Worm (Caenorhabditis elegans) whole organism, L1 larva: Measurements from ENCODE around the gene cal-2.
A peak's percentile ranks its signal among the peaks of the same experiment; 100 is the strongest.

Experiments
- C16A3.4 ChIP-seq: fragments of 150-350 bp; optimal IDR thresholded peaks from 2 replicates; lab custom pipeline; 2014; ENCODE audit warnings: missing biosample characterization, missing genetic modification characterization
- alr-1 ChIP-seq: fragments of 200-800 bp; sonication (Bioruptor generic); optimal IDR thresholded peaks from 2 replicates; lab custom pipeline; 2018; ENCODE audit warnings: borderline replicate concordance, mild to moderate bottlenecking, missing genetic modification characterization, missing compliant biosample characterization
- aly-2 ChIP-seq: fragments of 150-350 bp; optimal IDR thresholded peaks from 2 replicates; lab custom pipeline; 2014; ENCODE audit warnings: missing biosample characterization, missing genetic modification characterization
- egl-27 ChIP-seq, 2 experiments: fragments of 150-350 bp in 1 of 2; sonication (generic microtip); optimal IDR thresholded peaks; 3 replicates each; lab custom pipeline; 2017 to 2018; ENCODE audit warnings: missing biosample characterization in 2 of 2, missing genetic modification characterization in 2 of 2, missing genetic modification reagents in 2 of 2
- fkh-10 ChIP-seq: sonication (generic microtip); optimal IDR thresholded peaks from 2 replicates; lab custom pipeline; 2017; ENCODE audit warnings: missing biosample characterization, missing genetic modification reagents, missing genetic modification characterization
- lsy-2 ChIP-seq, 2 experiments: fragments of 150-350 bp; optimal IDR thresholded peaks; 2 replicates each; lab custom pipeline; 2014; ENCODE audit warnings: missing biosample characterization in 2 of 2, missing genetic modification characterization in 2 of 2
- mdl-1 ChIP-seq, 2 experiments: fragments of 150-350 bp; optimal IDR thresholded peaks; 2 replicates each; lab custom pipeline; 2014 to 2017; ENCODE audit warnings: missing biosample characterization in 2 of 2, missing genetic modification characterization in 2 of 2, inconsistent platforms in 1 of 2
- nhr-237 ChIP-seq: fragments of 150-350 bp; optimal IDR thresholded peaks from 2 replicates; lab custom pipeline; 2014; ENCODE audit warnings: missing biosample characterization, missing genetic modification characterization
- skn-1 ChIP-seq: fragments of 150-350 bp; optimal IDR thresholded peaks from 2 replicates; lab custom pipeline; 2014; ENCODE audit warnings: missing biosample characterization, missing genetic modification characterization
- zag-1 ChIP-seq: fragments of 150-350 bp; optimal IDR thresholded peaks from 2 replicates; lab custom pipeline; 2014; ENCODE audit warnings: missing biosample characterization, missing genetic modification characterization

DNA sequence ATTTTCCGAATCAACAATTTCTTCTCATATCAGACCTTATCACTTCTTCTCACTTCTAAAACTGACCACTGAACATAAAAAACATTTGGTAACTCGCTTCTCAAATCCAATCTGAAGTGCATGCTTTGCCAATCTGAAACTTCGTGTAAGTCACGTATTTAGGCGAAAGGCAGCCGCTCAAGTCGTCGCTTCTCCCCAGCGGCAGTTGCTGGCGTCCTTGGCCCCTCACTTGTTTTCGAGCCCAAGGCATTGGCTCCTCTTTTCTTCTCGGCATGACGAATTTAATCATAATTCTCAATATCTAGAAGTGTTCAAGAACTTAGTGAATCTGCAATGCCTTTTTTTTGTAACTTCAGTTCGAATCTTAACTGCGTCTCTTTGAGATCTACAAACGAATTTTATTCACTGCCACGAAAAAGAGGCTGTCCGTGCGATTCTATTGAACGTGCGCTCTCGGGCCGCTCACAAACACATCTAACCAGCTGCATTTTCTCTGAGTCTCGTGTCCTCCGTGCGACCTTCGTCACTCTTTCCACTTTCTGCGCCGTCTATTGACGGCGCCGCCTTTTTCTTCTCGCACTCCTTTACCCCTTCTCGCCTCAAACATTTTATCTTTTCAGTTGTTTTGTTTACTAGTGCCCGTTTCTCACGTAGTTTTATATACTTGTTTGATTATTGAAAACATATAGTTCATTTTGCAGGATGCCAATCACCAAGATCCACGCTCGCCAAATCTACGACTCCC, 28.9 kb upstream of the cal-2 start:
- TF ChIP-seq C16A3.4 (tag; lab: Kevin White, UChicago) (no peak), alr-1 (tag; lab: Kevin White, UChicago) (no peak), fkh-10 (no peak), egl-27 (tag; optimal IDR thresholded peaks at IDR 0.05; lab: Kevin White, UChicago) (no peak), mdl-1 (tag; optimal IDR thresholded peaks at IDR 0.05; lab: Kevin White, UChicago) (peak in 1 of 2 experiments; percentile 32), zag-1 (no peak), lsy-2 (tag; optimal IDR thresholded peaks at IDR 0.05; lab: Kevin White, UChicago) (peak in 1 of 2 experiments; percentile 27), aly-2 (tag; lab: Kevin White, UChicago) (no peak), skn-1 (tag; lab: Kevin White, UChicago) (no peak), nhr-237 (tag; lab: Kevin White, UChicago) (no peak)
